Fruit fly (Drosophila melanogaster): ENCODE measurements around the gene CG14252.

- TF ChIP-seq esn (GFP tag; optimal IDR thresholded peaks at IDR 0.05) (no peak), Ets96B (tag; optimal IDR thresholded peaks at IDR 0.05) (no peak), lz (GFP tag; optimal IDR thresholded peaks at IDR 0.05) (no peak), CG11762 (GFP tag; optimal IDR thresholded peaks at IDR 0.05; ENCODE audit: insufficient read depth) (no peak), Sox102F (GFP tag; optimal IDR thresholded peaks at IDR 0.05) (no peak), CG6808 (GFP tag; optimal IDR thresholded peaks at IDR 0.05) (no peak), CG11902 (GFP tag; optimal IDR thresholded peaks at IDR 0.05) (no peak), Sox15 (GFP tag; optimal IDR thresholded peaks at IDR 0.05) (no peak), Met (GFP tag; optimal IDR thresholded peaks at IDR 0.05) (no peak), OdsH (GFP tag; optimal IDR thresholded peaks at IDR 0.05) (no peak), dac (GFP tag; optimal IDR thresholded peaks at IDR 0.05) (no peak), Gug (GFP tag; IDR thresholded peaks at IDR 0.05) (no peak), cyc (GFP tag; optimal IDR thresholded peaks at IDR 0.05) (no peak)
Measured at dm6 chr3R:26934523-26934922, 10.8 kb upstream of the CG14252 start.

All from whole organism, prepupa.